Fruit fly (Drosophila melanogaster): ENCODE measurements around the gene Veneno.

Veneno gene

dm6 chr3R:8362259-8362876, at the start of gene Veneno, which contains the start of gene CG7963:
Gene Veneno (minus strand): TSS chr3R:8362554.
Gene CG7963 (plus strand): TSS chr3R:8362826.
- TF ChIP-seq Hr78 (GFP tag; optimal IDR thresholded peaks at IDR 0.05) (no peak), foxo (GFP tag; optimal IDR thresholded peaks at IDR 0.05) (peak in 1 of 2 experiments; percentile 16), HLH106 (tag; optimal IDR thresholded peaks at IDR 0.05) (peak; percentile 31), lola (GFP tag; optimal IDR thresholded peaks at IDR 0.05) (no peak), N (GFP tag; optimal IDR thresholded peaks at IDR 0.05) (peak; percentile 64), CG32264 (GFP tag; optimal IDR thresholded peaks at IDR 0.05) (no peak), sage (GFP tag; optimal IDR thresholded peaks at IDR 0.05) (no peak), tai (GFP tag; optimal IDR thresholded peaks at IDR 0.05) (no peak), brk (GFP tag; optimal IDR thresholded peaks at IDR 0.05) (no peak), Rel (GFP tag; optimal IDR thresholded peaks at IDR 0.05) (no peak), Rel (tag; optimal IDR thresholded peaks at IDR 0.05) (peak; percentile 79), Jra (GFP tag; optimal IDR thresholded peaks at IDR 0.05) (no peak), Mio (GFP tag; optimal IDR thresholded peaks at IDR 0.05) (no peak), br (GFP tag; optimal IDR thresholded peaks at IDR 0.05) (no peak), Hr83 (GFP tag; optimal IDR thresholded peaks at IDR 0.05; ENCODE audit: poor library complexity, severe bottlenecking) (no peak), CG9705 (GFP tag; optimal IDR thresholded peaks at IDR 0.05) (no peak)

DNA sequence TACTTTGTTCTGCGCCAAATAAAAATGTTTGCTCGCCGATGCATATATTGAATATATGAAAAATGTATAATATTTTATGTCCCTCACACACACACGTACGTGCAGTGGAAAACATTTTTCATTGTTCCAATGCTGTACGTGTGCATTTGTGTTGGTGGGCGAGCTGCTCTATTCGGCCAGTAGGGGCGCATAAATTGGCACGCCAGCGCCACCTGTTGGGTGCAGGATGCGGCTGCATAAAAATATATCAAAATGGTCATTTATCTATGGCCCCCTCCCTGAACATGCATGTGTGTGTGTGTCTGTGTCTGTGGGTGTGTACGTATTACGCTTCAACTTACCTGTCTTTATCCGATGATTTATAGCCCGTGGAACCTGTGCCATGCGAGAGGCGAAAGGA, 27.3 kb upstream of the Veneno start:
- no peak for TF ChIP-seq Myc (optimal IDR thresholded peaks at IDR 0.05)
- TF ChIP-seq foxo (GFP tag; optimal IDR thresholded peaks at IDR 0.05): no peak
- TF ChIP-seq sage (GFP tag; optimal IDR thresholded peaks at IDR 0.05): no peak
- no peak for TF ChIP-seq Sp1 (GFP tag; optimal IDR thresholded peaks at IDR 0.05)
- TF ChIP-seq dsf (GFP tag; optimal IDR thresholded peaks at IDR 0.05; ENCODE audit: borderline replicate concordance): no peak
- no peak for TF ChIP-seq h (GFP tag; optimal IDR thresholded peaks at IDR 0.05)
- TF ChIP-seq Dfd (GFP tag; optimal IDR thresholded peaks at IDR 0.05): no peak
- TF ChIP-seq rgr (GFP tag; optimal IDR thresholded peaks at IDR 0.05): no peak
- no peak for TF ChIP-seq br (GFP tag; optimal IDR thresholded peaks at IDR 0.05)
- no peak for TF ChIP-seq Rel (GFP tag; optimal IDR thresholded peaks at IDR 0.05)
- TF ChIP-seq Rel (tag; optimal IDR thresholded peaks at IDR 0.05): no peak
- no peak for TF ChIP-seq Dif (GFP tag; optimal IDR thresholded peaks at IDR 0.05; ENCODE audit: partially characterized antibody)
- TF ChIP-seq Hr78 (GFP tag; optimal IDR thresholded peaks at IDR 0.05): no peak
- no peak for TF ChIP-seq dmrt93B (GFP tag; optimal IDR thresholded peaks at IDR 0.05)
- TF ChIP-seq woc (GFP tag; optimal IDR thresholded peaks at IDR 0.05): no peak
- TF ChIP-seq CG32264 (GFP tag; optimal IDR thresholded peaks at IDR 0.05): no peak
- no peak for TF ChIP-seq N (GFP tag; optimal IDR thresholded peaks at IDR 0.05)
- no peak for TF ChIP-seq brk (GFP tag; optimal IDR thresholded peaks at IDR 0.05)
- no peak for TF ChIP-seq sv (GFP tag; optimal IDR thresholded peaks at IDR 0.05)
- TF ChIP-seq lola (GFP tag; optimal IDR thresholded peaks at IDR 0.05): no peak

DNA sequence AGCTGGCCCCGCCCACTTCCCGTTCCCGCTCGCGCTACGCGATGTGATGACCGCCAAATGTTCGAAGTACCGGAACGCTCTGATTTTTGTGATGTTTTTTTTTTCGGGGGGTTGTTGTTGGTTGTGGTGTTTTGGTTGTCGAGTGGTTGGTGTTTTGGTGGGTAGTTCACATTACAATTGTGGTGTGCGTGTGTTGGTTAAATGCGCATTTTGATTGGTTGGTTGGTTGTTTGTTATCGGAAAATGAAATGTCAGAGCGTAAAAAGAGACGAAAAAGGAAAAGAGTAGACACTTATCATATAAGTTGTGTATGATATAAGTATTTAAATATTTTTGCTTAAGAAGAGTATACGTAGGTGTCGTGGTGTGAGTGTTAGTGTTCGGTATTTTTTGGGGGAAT, 6.2 kb upstream of the Veneno start:
- no peak for TF ChIP-seq CG9705 (GFP tag; optimal IDR thresholded peaks at IDR 0.05)
- TF ChIP-seq psq (GFP tag; optimal IDR thresholded peaks at IDR 0.05): no peak
- no peak for TF ChIP-seq N (GFP tag; optimal IDR thresholded peaks at IDR 0.05)
- TF ChIP-seq Sp1 (GFP tag; optimal IDR thresholded peaks at IDR 0.05): no peak

- TF ChIP-seq sage (GFP tag; optimal IDR thresholded peaks at IDR 0.05) (peak; percentile 33), rgr (GFP tag; optimal IDR thresholded peaks at IDR 0.05) (no peak)
Measured at dm6 chr3R:8358004-8358403, 4.3 kb downstream of the Veneno start.

DNA sequence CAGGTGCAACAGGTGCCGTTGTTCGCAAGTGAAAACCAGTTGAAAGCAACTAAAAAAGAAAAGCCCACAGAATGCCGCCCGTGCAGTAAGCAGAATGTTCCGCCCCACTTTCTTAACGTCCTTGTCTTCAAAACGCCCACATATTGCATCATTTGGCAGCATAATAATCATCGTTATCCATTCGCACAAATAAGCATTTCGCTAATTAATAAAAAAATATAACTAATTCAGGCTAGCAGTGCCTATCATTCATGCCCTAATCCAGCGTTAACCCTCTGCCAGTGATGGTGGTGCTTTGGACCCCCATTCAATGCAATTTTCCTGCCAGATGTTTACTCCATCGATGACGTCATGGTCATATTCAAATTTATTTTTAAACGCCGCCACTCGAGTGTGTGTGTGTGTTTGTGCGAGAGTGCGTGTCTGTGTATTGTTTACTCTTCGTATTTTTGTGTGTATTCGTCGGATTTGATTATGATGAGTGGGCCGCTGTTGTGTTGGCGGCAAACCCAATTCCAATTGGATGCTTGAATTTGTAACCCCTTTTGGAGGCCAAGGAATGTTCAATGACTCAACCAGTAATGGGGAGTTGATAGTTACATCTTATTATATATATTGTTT, 4.9 kb downstream of the Veneno start:
- TF ChIP-seq sage (GFP tag; optimal IDR thresholded peaks at IDR 0.05) (no peak), pan (optimal IDR thresholded peaks at IDR 0.05) (no peak), Hr83 (GFP tag; optimal IDR thresholded peaks at IDR 0.05; ENCODE audit: poor library complexity, severe bottlenecking) (peak; percentile 27), CrebA (GFP tag; optimal IDR thresholded peaks at IDR 0.05; ENCODE audit: borderline replicate concordance) (no peak), GATAd (GFP tag; optimal IDR thresholded peaks at IDR 0.05) (no peak), usp (GFP tag; optimal IDR thresholded peaks at IDR 0.05) (no peak), Jra (GFP tag; optimal IDR thresholded peaks at IDR 0.05) (peak; percentile 33), ey (GFP tag; optimal IDR thresholded peaks at IDR 0.05) (no peak), Dif (GFP tag; optimal IDR thresholded peaks at IDR 0.05; ENCODE audit: partially characterized antibody) (no peak)
